Fruit fly (Drosophila melanogaster) whole organism: ENCODE data around the gene Lcp65Ae.

ENCODE experiments used
- CG8478 ChIP-seq: fragments of >200 bp; optimal IDR thresholded peaks from 2 replicates; lab custom pipeline; 2018; ENCODE audit warnings: inconsistent platforms
- Dll ChIP-seq: fragments of >200 bp; optimal IDR thresholded peaks from 2 replicates; lab custom pipeline; 2017
- EcR ChIP-seq, 2 experiments: fragments of >200 bp; optimal IDR thresholded peaks; 2 replicates each; lab custom pipeline; 2017; ENCODE audit warnings: missing biosample characterization in 2 of 2, missing genetic modification characterization in 2 of 2, missing genetic modification reagents in 2 of 2
- pan ChIP-seq: fragments of >200 bp; optimal IDR thresholded peaks from 2 replicates; lab custom pipeline; 2017
- psq ChIP-seq: fragments of >200 bp; optimal IDR thresholded peaks from 2 replicates; lab custom pipeline; 2017
- usp ChIP-seq: fragments of >200 bp; optimal IDR thresholded peaks from 2 replicates; lab custom pipeline; 2017; ENCODE audit warnings: missing biosample characterization, missing genetic modification characterization, mixed read lengths

Lcp65Ae gene

dm6 chr3L:6138018-6138417, at the start of gene Lcp65Ae:
TSS of gene Lcp65Ae (minus strand) at chr3L:6138118.
- TF ChIP-seq Dll (lab: Kevin White, UChicago), result no peak
- TF ChIP-seq EcR (GFP tag; optimal IDR thresholded peaks at IDR 0.05; lab: Kevin White, UChicago), result no peak
- no peak for TF ChIP-seq usp
- no peak for TF ChIP-seq pan
- no peak for TF ChIP-seq CG8478 (lab: Kevin White, UChicago)
- TF ChIP-seq psq, result no peak

- TF ChIP-seq pan, result peak; percentile 80
- no peak for TF ChIP-seq usp
- TF ChIP-seq CG8478 (lab: Kevin White, UChicago), result no peak
- no peak for TF ChIP-seq EcR (GFP tag; optimal IDR thresholded peaks at IDR 0.05; lab: Kevin White, UChicago)
- TF ChIP-seq psq, result no peak
- TF ChIP-seq Dll (lab: Kevin White, UChicago), result no peak
These were observed 47.0 kb upstream of the Lcp65Ae start, which contains the start of the genes D19B and CG43293 for dm6 chr3L:6184884-6185438. TSS of gene D19B (minus strand) at chr3L:6184920. TSS of gene CG43293 (plus strand) at chr3L:6185189.

dm6 chr3L:6181776-6182175, 43.9 kb upstream of the Lcp65Ae start, which contains the start of gene CG10274:
TSS of gene CG10274 (minus strand) at chr3L:6181829.
- TF ChIP-seq EcR (GFP tag; optimal IDR thresholded peaks at IDR 0.05; lab: Kevin White, UChicago), result no peak
- TF ChIP-seq Dll (lab: Kevin White, UChicago), result no peak
- no peak for TF ChIP-seq pan
- no peak for TF ChIP-seq psq
- no peak for TF ChIP-seq usp
- TF ChIP-seq CG8478 (lab: Kevin White, UChicago), result no peak

- TF ChIP-seq psq, result no peak
- TF ChIP-seq pan, result no peak
- TF ChIP-seq Dll (lab: Kevin White, UChicago), result no peak
- TF ChIP-seq CG8478 (lab: Kevin White, UChicago), result no peak
- TF ChIP-seq EcR (GFP tag; optimal IDR thresholded peaks at IDR 0.05; lab: Kevin White, UChicago), result no peak
- TF ChIP-seq usp, result no peak
These were observed 35.9 kb upstream of the Lcp65Ae start, which contains the start of the genes fmt and CG7376 for dm6 chr3L:6173826-6174255. TSS of gene fmt (minus strand) at chr3L:6173880. TSS of gene CG7376 (plus strand) at chr3L:6174248.

- TF ChIP-seq usp (no peak), psq (no peak), Dll (lab: Kevin White, UChicago) (no peak), pan (no peak), EcR (GFP tag; optimal IDR thresholded peaks at IDR 0.05; lab: Kevin White, UChicago) (no peak), CG8478 (lab: Kevin White, UChicago) (no peak)
These were observed 24.7 kb upstream of the Lcp65Ae start, which contains the start of gene Prdm13 for dm6 chr3L:6162483-6163128. TSS of gene Prdm13 (plus strand) at chr3L:6163127.

dm6 chr3L:6161997-6162396, 24.1 kb upstream of the Lcp65Ae start:
- TF ChIP-seq pan, result no peak
- no peak for TF ChIP-seq usp
- no peak for TF ChIP-seq CG8478 (lab: Kevin White, UChicago)
- no peak for TF ChIP-seq Dll (lab: Kevin White, UChicago)
- no peak for TF ChIP-seq psq
- no peak for TF ChIP-seq EcR (GFP tag; optimal IDR thresholded peaks at IDR 0.05; lab: Kevin White, UChicago)

dm6 chr3L:6160514-6160913, 22.6 kb upstream of the Lcp65Ae start, which contains the start of gene Cpr65Az:
TSS of gene Cpr65Az (plus strand) at chr3L:6160814.
- TF ChIP-seq EcR (GFP tag; optimal IDR thresholded peaks at IDR 0.05; lab: Kevin White, UChicago) (no peak), Dll (lab: Kevin White, UChicago) (no peak), usp (no peak), psq (no peak), pan (no peak), CG8478 (lab: Kevin White, UChicago) (no peak)

- TF ChIP-seq pan, result no peak
- no peak for TF ChIP-seq EcR (GFP tag; optimal IDR thresholded peaks at IDR 0.05; lab: Kevin White, UChicago)
- TF ChIP-seq psq, result no peak
- TF ChIP-seq CG8478 (lab: Kevin White, UChicago), result no peak
- TF ChIP-seq usp, result no peak
- TF ChIP-seq Dll (lab: Kevin White, UChicago), result no peak
These were observed 21.9 kb upstream of the Lcp65Ae start for dm6 chr3L:6159863-6160262.

dm6 chr3L:6158530-6158929, 20.6 kb upstream of the Lcp65Ae start, which contains the start of gene Cpr65Ay:
TSS of gene Cpr65Ay (minus strand) at chr3L:6158630.
- no peak for TF ChIP-seq psq
- no peak for TF ChIP-seq pan
- TF ChIP-seq CG8478 (lab: Kevin White, UChicago), result no peak
- TF ChIP-seq EcR (GFP tag; optimal IDR thresholded peaks at IDR 0.05; lab: Kevin White, UChicago), result no peak
- TF ChIP-seq Dll (lab: Kevin White, UChicago), result no peak
- no peak for TF ChIP-seq usp

- TF ChIP-seq psq (no peak), EcR (GFP tag; optimal IDR thresholded peaks at IDR 0.05; lab: Kevin White, UChicago) (no peak), CG8478 (lab: Kevin White, UChicago) (no peak), Dll (lab: Kevin White, UChicago) (no peak), pan (no peak), usp (no peak)
These were observed 19.6 kb upstream of the Lcp65Ae start, which contains the start of gene CG13297 for dm6 chr3L:6157327-6158032. TSS of gene CG13297 (minus strand) at chr3L:6157377.

- no peak for TF ChIP-seq CG8478 (lab: Kevin White, UChicago)
- TF ChIP-seq psq, result no peak
- no peak for TF ChIP-seq EcR (GFP tag; optimal IDR thresholded peaks at IDR 0.05; lab: Kevin White, UChicago)
- TF ChIP-seq usp, result no peak
- no peak for TF ChIP-seq Dll (lab: Kevin White, UChicago)
- no peak for TF ChIP-seq pan
These were observed 17.1 kb upstream of the Lcp65Ae start for dm6 chr3L:6154951-6155394.

dm6 chr3L:6152531-6152930, 14.6 kb upstream of the Lcp65Ae start, which contains the start of gene Acp65Aa:
TSS of gene Acp65Aa (minus strand) at chr3L:6152745.
- TF ChIP-seq EcR (GFP tag; optimal IDR thresholded peaks at IDR 0.05; lab: Kevin White, UChicago) (no peak), psq (no peak), Dll (lab: Kevin White, UChicago) (no peak), usp (no peak), CG8478 (lab: Kevin White, UChicago) (no peak), pan (no peak)
